Worm (Caenorhabditis elegans) whole organism, young adult: ENCODE results near the gene ceeh-1.

ENCODE experiments used
- B0035.1 ChIP-seq: sonication (generic microtip); optimal IDR thresholded peaks from 2 replicates; lab custom pipeline; 2016; ENCODE audit warnings: missing genetic modification characterization, mild to moderate bottlenecking, missing compliant biosample characterization, missing genotype, missing genetic modification reagents
- B0261.1 ChIP-seq: sonication (generic microtip); optimal IDR thresholded peaks from 2 replicates; lab custom pipeline; 2016; ENCODE audit warnings: mild to moderate bottlenecking, missing genetic modification characterization, moderate library complexity, missing compliant biosample characterization
- C17E4.6 ChIP-seq: fragments of 200-800 bp; sonication (Bioruptor generic); IDR thresholded peaks from 2 replicates; pipeline ENCODE4 v1.3.6; 2022; ENCODE audit warnings: missing genetic modification reagents, missing genetic modification characterization, missing compliant biosample characterization
- F10E7.11 ChIP-seq: sonication (generic microtip); optimal IDR thresholded peaks from 2 replicates; lab custom pipeline; 2017; ENCODE audit warnings: mild to moderate bottlenecking, missing genetic modification characterization, moderate library complexity, missing compliant biosample characterization
- F49E8.2 ChIP-seq: sonication (generic microtip); optimal IDR thresholded peaks from 3 replicates; lab custom pipeline; 2017; ENCODE audit warnings: missing genetic modification characterization, mild to moderate bottlenecking, missing compliant biosample characterization, antibody characterized with exemption, moderate library complexity; ENCODE audit not compliant: insufficient read depth
- F55B11.4 ChIP-seq: sonication (generic microtip); optimal IDR thresholded peaks from 2 replicates; lab custom pipeline; 2016; ENCODE audit warnings: missing compliant biosample characterization, missing genetic modification characterization, borderline replicate concordance; ENCODE audit not compliant: insufficient read depth
- F57A8.1 ChIP-seq: fragments of 200-800 bp; sonication (Bioruptor generic); optimal IDR thresholded peaks from 2 replicates; lab custom pipeline; 2018; ENCODE audit warnings: mild to moderate bottlenecking, missing genetic modification characterization, moderate library complexity, missing compliant biosample characterization
- K11D2.4 ChIP-seq: fragments of 200-800 bp; sonication (Bioruptor generic); IDR thresholded peaks from 2 replicates; pipeline ENCODE4 v1.3.6; 2022; ENCODE audit warnings: missing genetic modification reagents, missing genetic modification characterization, missing compliant biosample characterization
- T26A5.8 ChIP-seq: sonication (generic microtip); optimal IDR thresholded peaks from 2 replicates; lab custom pipeline; 2016; ENCODE audit warnings: missing genetic modification characterization, missing compliant biosample characterization
- Y53F4B.3 ChIP-seq: fragments of 200-800 bp; sonication (Bioruptor generic); IDR thresholded peaks from 2 replicates; pipeline ENCODE4 v1.3.6; 2022; ENCODE audit warnings: missing genetic modification reagents, missing genetic modification characterization, missing compliant biosample characterization
- Y53G8AR.9 ChIP-seq: fragments of 200-800 bp; sonication (Bioruptor generic); conservative IDR thresholded peaks from 2 replicates; pipeline ENCODE4 v1.3.6; 2022; ENCODE audit warnings: missing genetic modification reagents, missing genetic modification characterization, missing compliant biosample characterization
- Y56A3A.18 ChIP-seq: fragments of 200-800 bp; sonication (Bioruptor generic); IDR thresholded peaks from 2 replicates; pipeline ENCODE4 v1.3.6; 2022; ENCODE audit warnings: missing genetic modification reagents, missing genetic modification characterization, missing compliant biosample characterization
- Y67H2A.10 ChIP-seq: fragments of 200-800 bp; sonication (Bioruptor generic); conservative IDR thresholded peaks from 2 replicates; pipeline ENCODE4 v1.3.6; 2022; ENCODE audit warnings: missing genetic modification reagents, missing genetic modification characterization, missing compliant biosample characterization
- atf-7 ChIP-seq: sonication (generic microtip); optimal IDR thresholded peaks from 2 replicates; lab custom pipeline; 2017; ENCODE audit warnings: mild to moderate bottlenecking, missing genetic modification characterization, missing compliant biosample characterization
- attf-3 ChIP-seq: fragments of 200-800 bp; sonication (Bioruptor generic); conservative IDR thresholded peaks from 2 replicates; pipeline ENCODE4 v1.3.6; 2022; ENCODE audit warnings: missing genetic modification reagents, missing genetic modification characterization, missing compliant biosample characterization
- attf-5 ChIP-seq: fragments of 200-800 bp; sonication (Bioruptor generic); optimal IDR thresholded peaks from 2 replicates; lab custom pipeline; 2018; ENCODE audit warnings: mild to moderate bottlenecking, missing genetic modification characterization, missing compliant biosample characterization
- bed-1 ChIP-seq: fragments of 200-800 bp; sonication (Bioruptor generic); IDR thresholded peaks from 2 replicates; pipeline ENCODE4 v1.3.6; 2022; ENCODE audit warnings: missing genetic modification reagents, missing genetic modification characterization, missing compliant biosample characterization
- ccch-3 ChIP-seq: fragments of 200-800 bp; sonication (Bioruptor generic); optimal IDR thresholded peaks from 2 replicates; lab custom pipeline; 2018; ENCODE audit warnings: mild to moderate bottlenecking, missing genetic modification characterization, missing compliant biosample characterization
- cebp-1 ChIP-seq, 2 experiments: fragments of 200-800 bp in 1 of 2; sonication (Bioruptor generic) in 1 of 2; sonication (generic microtip) in 1 of 2; IDR thresholded peaks in 1 of 2; optimal IDR thresholded peaks in 1 of 2; 2 replicates each; pipeline versions ENCODE4 v1.3.6 to Lab custom; 2017 to 2022; ENCODE audit warnings: missing compliant biosample characterization in 2 of 2, missing genetic modification characterization in 2 of 2, mild to moderate bottlenecking in 1 of 2, missing genetic modification reagents in 1 of 2, moderate library complexity in 1 of 2
- ceh-79 ChIP-seq: sonication (generic microtip); optimal IDR thresholded peaks from 2 replicates; lab custom pipeline; 2017; ENCODE audit warnings: mild to moderate bottlenecking, missing genetic modification characterization, missing compliant biosample characterization
- ceh-91 ChIP-seq: fragments of 200-800 bp; sonication (Bioruptor generic); IDR thresholded peaks from 2 replicates; pipeline ENCODE4 v1.3.6; 2022; ENCODE audit warnings: missing genetic modification reagents, missing genetic modification characterization, missing compliant biosample characterization
- chd-7 ChIP-seq: sonication (generic microtip); optimal IDR thresholded peaks from 2 replicates; lab custom pipeline; 2016; ENCODE audit warnings: mild to moderate bottlenecking, missing genetic modification characterization, moderate library complexity, missing compliant biosample characterization
- die-1 ChIP-seq: sonication (generic microtip); optimal IDR thresholded peaks from 2 replicates; lab custom pipeline; 2016; ENCODE audit warnings: missing genotype, mild to moderate bottlenecking, missing genetic modification characterization, missing compliant biosample characterization
- egl-44 ChIP-seq: fragments of 200-800 bp; sonication (Bioruptor generic); IDR thresholded peaks from 2 replicates; pipeline ENCODE4 v1.3.6; 2022; ENCODE audit warnings: missing genetic modification reagents, missing genetic modification characterization, missing compliant biosample characterization
- ekl-4 ChIP-seq: fragments of 200-800 bp; sonication (Bioruptor generic); IDR thresholded peaks from 2 replicates; pipeline ENCODE4 v1.3.6; 2022; ENCODE audit warnings: missing genetic modification reagents, missing genetic modification characterization, missing compliant biosample characterization
- fkh-3 ChIP-seq: sonication (generic microtip); optimal IDR thresholded peaks from 2 replicates; lab custom pipeline; 2016; ENCODE audit warnings: mild to moderate bottlenecking, missing genetic modification characterization, missing compliant biosample characterization
- hmg-1.2 ChIP-seq: fragments of 200-800 bp; sonication (Bioruptor generic); IDR thresholded peaks from 2 replicates; pipeline ENCODE4 v1.3.6; 2022; ENCODE audit warnings: missing genetic modification reagents, missing genetic modification characterization, missing compliant biosample characterization
- lag-1 ChIP-seq: fragments of 200-800 bp; sonication (Bioruptor generic); IDR thresholded peaks from 2 replicates; pipeline ENCODE4 v1.3.6; 2022; ENCODE audit warnings: missing genetic modification reagents, missing genetic modification characterization, missing compliant biosample characterization
- lsl-1 ChIP-seq: fragments of 200-800 bp; sonication (Bioruptor generic); optimal IDR thresholded peaks from 2 replicates; lab custom pipeline; 2018; ENCODE audit warnings: mild to moderate bottlenecking, missing genetic modification characterization, moderate library complexity, missing compliant biosample characterization
- lsy-27 ChIP-seq: sonication (generic microtip); optimal IDR thresholded peaks from 2 replicates; lab custom pipeline; 2017; ENCODE audit warnings: missing genetic modification characterization, mild to moderate bottlenecking, missing compliant biosample characterization, antibody characterized with exemption, missing genotype, borderline replicate concordance; ENCODE audit not compliant: insufficient read depth
- madf-10 ChIP-seq: sonication (generic microtip); optimal IDR thresholded peaks from 2 replicates; lab custom pipeline; 2016; ENCODE audit warnings: mild to moderate bottlenecking, missing genetic modification characterization, missing compliant biosample characterization
- madf-3 ChIP-seq: fragments of 200-800 bp; sonication (Bioruptor generic); IDR thresholded peaks from 2 replicates; pipeline ENCODE4 v1.3.6; 2022; ENCODE audit warnings: missing genetic modification reagents, missing genetic modification characterization, missing compliant biosample characterization
- mxl-1 ChIP-seq: sonication (generic microtip); optimal IDR thresholded peaks from 2 replicates; lab custom pipeline; 2016; ENCODE audit warnings: missing genetic modification characterization, missing compliant biosample characterization
- nhr-179 ChIP-seq: sonication (generic microtip); optimal IDR thresholded peaks from 2 replicates; lab custom pipeline; 2016; ENCODE audit warnings: mild to moderate bottlenecking, missing genetic modification characterization, missing compliant biosample characterization
- nhr-80 ChIP-seq: sonication (generic microtip); optimal IDR thresholded peaks from 2 replicates; lab custom pipeline; 2016; ENCODE audit warnings: missing genetic modification characterization, missing compliant biosample characterization
- nhr-90 ChIP-seq: sonication (generic microtip); optimal IDR thresholded peaks from 2 replicates; lab custom pipeline; 2016; ENCODE audit warnings: missing genotype, mild to moderate bottlenecking, missing genetic modification characterization, missing compliant biosample characterization
- pha-4 ChIP-seq: fragments of 150-350 bp; sonication (generic microtip); optimal IDR thresholded peaks from 2 replicates; lab custom pipeline; 2014; ENCODE audit warnings: missing biosample characterization, missing genetic modification reagents, missing genetic modification characterization
- rec-8 ChIP-seq, 2 experiments: sonication (generic microtip); optimal IDR thresholded peaks; 2 replicates each; lab custom pipeline; 2016; ENCODE audit warnings: mild to moderate bottlenecking in 2 of 2, missing genetic modification characterization in 2 of 2, missing genetic modification reagents in 2 of 2, missing genotype in 2 of 2, missing biosample characterization in 1 of 2, missing compliant biosample characterization in 1 of 2, moderate library complexity in 1 of 2
- sea-2 ChIP-seq: fragments of 200-800 bp; sonication (Bioruptor generic); IDR thresholded peaks from 2 replicates; pipeline ENCODE4 v1.3.6; 2022; ENCODE audit warnings: missing genetic modification characterization, missing compliant biosample characterization
- snpc-1.1 ChIP-seq: sonication (generic microtip); optimal IDR thresholded peaks from 2 replicates; lab custom pipeline; 2017; ENCODE audit warnings: missing genetic modification characterization, mild to moderate bottlenecking, missing compliant biosample characterization, antibody characterized with exemption, moderate library complexity, missing genotype, missing genetic modification reagents; ENCODE audit not compliant: insufficient read depth
- somi-1 ChIP-seq: fragments of 200-800 bp; sonication (Bioruptor generic); optimal IDR thresholded peaks from 2 replicates; lab custom pipeline; 2018; ENCODE audit warnings: mild to moderate bottlenecking, missing genetic modification characterization, missing compliant biosample characterization
- sptf-2 ChIP-seq: fragments of 200-800 bp; sonication (Bioruptor generic); optimal IDR thresholded peaks from 2 replicates; lab custom pipeline; 2018; ENCODE audit warnings: mild to moderate bottlenecking, missing genetic modification characterization, missing compliant biosample characterization
- tbp1 ChIP-seq: fragments of 200-800 bp; sonication (Bioruptor generic); optimal IDR thresholded peaks from 2 replicates; lab custom pipeline; 2018; ENCODE audit warnings: mild to moderate bottlenecking, missing genetic modification characterization, missing compliant biosample characterization
- tbx-9 ChIP-seq: sonication (generic microtip); optimal IDR thresholded peaks from 2 replicates; lab custom pipeline; 2016; ENCODE audit warnings: borderline replicate concordance, missing genetic modification characterization, inconsistent platforms, missing compliant biosample characterization
- tlf-1 ChIP-seq: fragments of 200-800 bp; sonication (Bioruptor generic); optimal IDR thresholded peaks from 2 replicates; lab custom pipeline; 2018; ENCODE audit warnings: mild to moderate bottlenecking, missing genetic modification characterization, missing compliant biosample characterization
- ztf-22 ChIP-seq: fragments of 200-800 bp; sonication (Bioruptor generic); optimal IDR thresholded peaks from 2 replicates; lab custom pipeline; 2018; ENCODE audit warnings: mild to moderate bottlenecking, missing genetic modification characterization, moderate library complexity, missing compliant biosample characterization
- ztf-25 ChIP-seq: fragments of 200-800 bp; sonication (Bioruptor generic); IDR thresholded peaks from 2 replicates; pipeline ENCODE4 v1.3.6; 2022; ENCODE audit warnings: missing genetic modification reagents, missing genetic modification characterization, missing compliant biosample characterization
- ztf-3 ChIP-seq: fragments of 200-800 bp; sonication (Bioruptor generic); optimal IDR thresholded peaks from 2 replicates; lab custom pipeline; 2018; ENCODE audit warnings: mild to moderate bottlenecking, missing genetic modification characterization, missing compliant biosample characterization

ceeh-1 gene

DNA sequence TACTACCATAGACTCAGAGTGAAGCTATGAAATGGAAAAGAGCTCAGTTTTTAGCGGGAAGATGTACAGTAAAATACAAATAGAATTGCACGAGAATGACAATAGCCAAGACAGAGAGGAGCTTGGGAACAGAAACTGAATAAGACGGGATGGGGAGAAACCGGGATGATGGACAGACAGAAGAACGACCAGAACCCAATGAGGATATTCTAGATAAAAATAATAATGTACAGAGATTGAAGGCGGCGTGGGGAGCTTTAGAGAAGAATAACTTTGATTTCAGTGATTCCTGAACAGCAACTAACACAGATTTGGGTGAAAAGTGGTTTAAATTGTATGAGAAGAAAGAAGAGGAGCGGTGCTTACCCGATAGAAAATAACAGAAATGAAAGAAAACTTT is 49.4 kb upstream of the ceeh-1 start (continued):
- no peak for TF ChIP-seq lsy-27 (tag; lab: Kevin White, UChicago)
- TF ChIP-seq attf-3 (GFP tag; lab: Robert Waterston, UW): no peak
- TF ChIP-seq bed-1 (GFP tag; lab: Robert Waterston, UW): no peak
- TF ChIP-seq B0035.1 (tag; lab: Kevin White, UChicago): no peak
- TF ChIP-seq ztf-25 (GFP tag; lab: Robert Waterston, UW): no peak
- no peak for TF ChIP-seq somi-1 (GFP tag; lab: Kevin White, UChicago)
- no peak for TF ChIP-seq lag-1 (GFP tag; lab: Robert Waterston, UW)
- TF ChIP-seq ekl-4 (GFP tag; lab: Robert Waterston, UW): peak; percentile 52
- no peak for TF ChIP-seq tbx-9 (tag; lab: Kevin White, UChicago)
- TF ChIP-seq cebp-1 (GFP tag; IDR thresholded peaks at IDR 0.05; lab: Robert Waterston, UW): no peak
- peak; percentile 19 for TF ChIP-seq cebp-1 (tag; optimal IDR thresholded peaks at IDR 0.05; lab: Kevin White, UChicago)
- TF ChIP-seq Y56A3A.18 (GFP tag; lab: Robert Waterston, UW): no peak; the same call in 1 of the 2 replicates
- peak; percentile 5 for TF ChIP-seq die-1
- TF ChIP-seq ceh-79 (tag; lab: Kevin White, UChicago): no peak
- TF ChIP-seq snpc-1.1 (tag; lab: Kevin White, UChicago): peak; percentile 10
- no peak for TF ChIP-seq chd-7
- peak; percentile 76; the same call in 1 of the 2 replicates for TF ChIP-seq madf-3 (GFP tag; lab: Robert Waterston, UW)
- peak; percentile 86 for TF ChIP-seq F49E8.2 (tag; lab: Kevin White, UChicago)
- TF ChIP-seq ztf-3 (GFP tag; lab: Kevin White, UChicago): no peak
- no peak for TF ChIP-seq egl-44 (GFP tag; lab: Robert Waterston, UW)
- no peak for TF ChIP-seq hmg-1.2
- TF ChIP-seq atf-7 (tag; lab: Kevin White, UChicago): no peak
- peak; percentile 33 for TF ChIP-seq lsl-1 (GFP tag; lab: Kevin White, UChicago)
- no peak for TF ChIP-seq ztf-22 (GFP tag; lab: Kevin White, UChicago)
- TF ChIP-seq ccch-3: no peak
- TF ChIP-seq attf-5: no peak
- no peak for TF ChIP-seq C17E4.6
- TF ChIP-seq B0261.1 (tag; lab: Kevin White, UChicago): no peak
- TF ChIP-seq sea-2 (GFP tag; lab: Robert Waterston, UW): no peak
- TF ChIP-seq fkh-3: no peak
- no peak for TF ChIP-seq mxl-1 (tag; lab: Kevin White, UChicago)
- no peak for TF ChIP-seq nhr-179 (tag; lab: Kevin White, UChicago)
- TF ChIP-seq rec-8 (tag; optimal IDR thresholded peaks at IDR 0.05; lab: Kevin White, UChicago): no peak
- 0 out of 2 replicates have a peak, but pooled peaks have one; percentile 14 for TF ChIP-seq Y53F4B.3 (GFP tag; lab: Robert Waterston, UW)
- no peak for TF ChIP-seq Y67H2A.10 (GFP tag; lab: Robert Waterston, UW)
- TF ChIP-seq nhr-90: no peak
- TF ChIP-seq tbp1: peak; percentile 15
- no peak for TF ChIP-seq nhr-80 (tag; lab: Kevin White, UChicago)
- TF ChIP-seq ceh-91 (GFP tag; lab: Robert Waterston, UW): no peak
- TF ChIP-seq F55B11.4 (tag; lab: Kevin White, UChicago): no peak
- no peak for TF ChIP-seq F10E7.11 (tag; lab: Kevin White, UChicago)
- TF ChIP-seq sptf-2: no peak
- no peak for TF ChIP-seq pha-4 (tag; lab: Kevin White, UChicago)
- no peak for TF ChIP-seq tlf-1 (GFP tag; lab: Kevin White, UChicago)
- TF ChIP-seq K11D2.4: no peak
- 0 out of 2 replicates have a peak, but pooled peaks have one; percentile 43 for TF ChIP-seq Y53G8AR.9 (GFP tag; lab: Robert Waterston, UW)
- no peak for TF ChIP-seq F57A8.1 (GFP tag; lab: Kevin White, UChicago)
- TF ChIP-seq T26A5.8 (tag; lab: Kevin White, UChicago): no peak
- no peak for TF ChIP-seq madf-10 (tag; lab: Kevin White, UChicago)
